Worm (Caenorhabditis elegans) whole organism, L4/young adult: Measurements from ENCODE around the gene T06A10.106.
"Not testable (repeated sequence)": the region's sequence is repeated elsewhere in the genome, so short reads cannot be mapped to it uniquely, and the experiment has no call there.

Experiments used
- W03F9.2 ChIP-seq: fragments of 150-350 bp; optimal IDR thresholded peaks from 2 replicates; lab custom pipeline; 2014; ENCODE audit warnings: missing biosample characterization, missing genetic modification characterization
- dao-5 ChIP-seq: sonication (generic microtip); optimal IDR thresholded peaks from 2 replicates; lab custom pipeline; 2016; ENCODE audit warnings: missing genotype, missing genetic modification characterization, moderate library complexity, missing compliant biosample characterization
- him-1 ChIP-seq: sonication (generic microtip); optimal IDR thresholded peaks from 2 replicates; lab custom pipeline; 2016; ENCODE audit warnings: missing genotype, missing genetic modification reagents, missing genetic modification characterization, missing compliant biosample characterization

- TF ChIP-seq dao-5 (tag; lab: Kevin White, UChicago); him-1; W03F9.2: not testable (repeated sequence)
These were observed 26.5 kb upstream of the T06A10.106 start, which contains the start of gene T06A10.2 for ce11 chrIV:16895288-16895687.
